Worm (Caenorhabditis elegans) whole organism, L2 larva: ENCODE measurements around the gene his-63.

Source experiments
- C34F6.9 ChIP-seq: fragments of 150-350 bp; optimal IDR thresholded peaks from 2 replicates; lab custom pipeline; 2014; ENCODE audit warnings: missing biosample characterization, missing genetic modification characterization
- F13H6.1 ChIP-seq: sonication (generic microtip); optimal IDR thresholded peaks from 2 replicates; lab custom pipeline; 2016; ENCODE audit warnings: missing genetic modification characterization, missing compliant biosample characterization
- R02D3.7 ChIP-seq: fragments of 150-350 bp; optimal IDR thresholded peaks from 2 replicates; lab custom pipeline; 2014; ENCODE audit warnings: missing biosample characterization, missing genetic modification characterization
- Y55F3AM.14 ChIP-seq: fragments of 200-800 bp; sonication (Bioruptor generic); optimal IDR thresholded peaks from 2 replicates; lab custom pipeline; 2018; ENCODE audit warnings: mild to moderate bottlenecking, missing genetic modification characterization, missing compliant biosample characterization
- aly-2 ChIP-seq: fragments of 150-350 bp; optimal IDR thresholded peaks from 2 replicates; lab custom pipeline; 2014; ENCODE audit warnings: missing biosample characterization, missing genetic modification characterization
- blmp-1 ChIP-seq: sonication (generic microtip); optimal IDR thresholded peaks from 2 replicates; lab custom pipeline; 2017; ENCODE audit warnings: missing genetic modification characterization, mild to moderate bottlenecking, missing compliant biosample characterization, antibody characterized with exemption, moderate library complexity; ENCODE audit not compliant: insufficient read depth
- ceh-82 ChIP-seq: fragments of 150-350 bp; optimal IDR thresholded peaks from 2 replicates; lab custom pipeline; 2014; ENCODE audit warnings: missing biosample characterization, missing genetic modification characterization
- crh-2 ChIP-seq: sonication (generic microtip); optimal IDR thresholded peaks from 2 replicates; lab custom pipeline; 2017; ENCODE audit warnings: missing biosample characterization, missing genetic modification characterization
- egl-27 ChIP-seq: sonication (generic microtip); optimal IDR thresholded peaks from 3 replicates; lab custom pipeline; 2017; ENCODE audit warnings: missing biosample characterization, missing genetic modification reagents, missing genetic modification characterization
- elt-1 ChIP-seq: fragments of 150-350 bp; optimal IDR thresholded peaks from 2 replicates; lab custom pipeline; 2014; ENCODE audit warnings: missing biosample characterization, missing genetic modification characterization
- elt-3 ChIP-seq: sonication (generic microtip); optimal IDR thresholded peaks from 2 replicates; lab custom pipeline; 2017; ENCODE audit warnings: missing biosample characterization, missing genetic modification characterization
- fos-1 ChIP-seq: fragments of 150-350 bp; optimal IDR thresholded peaks from 2 replicates; lab custom pipeline; 2014; ENCODE audit warnings: missing biosample characterization, missing genetic modification characterization
- gmeb-1 ChIP-seq: fragments of 150-350 bp; optimal IDR thresholded peaks from 2 replicates; lab custom pipeline; 2014; ENCODE audit warnings: missing biosample characterization, missing genetic modification characterization
- lin-11 ChIP-seq: fragments of 150-350 bp; sonication (generic microtip); optimal IDR thresholded peaks from 2 replicates; lab custom pipeline; 2014; ENCODE audit warnings: missing biosample characterization, missing genetic modification characterization, inconsistent platforms, mixed read lengths
- lin-13 ChIP-seq: fragments of 150-350 bp; optimal IDR thresholded peaks from 2 replicates; lab custom pipeline; 2014; ENCODE audit warnings: missing biosample characterization, missing genetic modification reagents, missing genetic modification characterization
- lin-39 ChIP-seq: fragments of 150-350 bp; optimal IDR thresholded peaks from 2 replicates; lab custom pipeline; 2014; ENCODE audit warnings: missing biosample characterization, missing genetic modification reagents, missing genetic modification characterization
- lsy-2 ChIP-seq, 2 experiments: fragments of 150-350 bp in 1 of 2; sonication (generic microtip) in 1 of 2; optimal IDR thresholded peaks; 2 replicates each; lab custom pipeline; 2014 to 2017; ENCODE audit warnings: missing biosample characterization in 2 of 2, missing genetic modification characterization in 2 of 2
- mab-5 ChIP-seq: fragments of 150-350 bp; optimal IDR thresholded peaks from 2 replicates; lab custom pipeline; 2014; ENCODE audit warnings: missing biosample characterization, missing genetic modification characterization
- mbf-1 ChIP-seq: sonication (generic microtip); optimal IDR thresholded peaks from 2 replicates; lab custom pipeline; 2017; ENCODE audit warnings: missing biosample characterization, missing genetic modification characterization
- mdl-1 ChIP-seq, 2 experiments: fragments of 150-350 bp in 1 of 2; sonication (generic microtip) in 1 of 2; optimal IDR thresholded peaks; 2 replicates each; lab custom pipeline; 2017; ENCODE audit warnings: missing biosample characterization in 2 of 2, missing genetic modification characterization in 2 of 2
- nhr-12 ChIP-seq: fragments of 150-350 bp; optimal IDR thresholded peaks from 2 replicates; lab custom pipeline; 2014; ENCODE audit warnings: missing biosample characterization, missing genetic modification characterization
- nhr-129 ChIP-seq: fragments of 150-350 bp; optimal IDR thresholded peaks from 2 replicates; lab custom pipeline; 2014; ENCODE audit warnings: missing biosample characterization, missing genetic modification characterization
- nhr-21 ChIP-seq: fragments of 150-350 bp; optimal IDR thresholded peaks from 2 replicates; lab custom pipeline; 2014; ENCODE audit warnings: missing biosample characterization, missing genetic modification characterization
- nhr-23 ChIP-seq: fragments of 150-350 bp; optimal IDR thresholded peaks from 2 replicates; lab custom pipeline; 2014; ENCODE audit warnings: missing biosample characterization, missing genetic modification reagents, missing genetic modification characterization
- nhr-237 ChIP-seq: fragments of 150-350 bp; optimal IDR thresholded peaks from 2 replicates; lab custom pipeline; 2014; ENCODE audit warnings: missing biosample characterization, missing genetic modification characterization
- nhr-25 ChIP-seq: fragments of 150-350 bp; sonication (generic microtip); optimal IDR thresholded peaks from 3 replicates; lab custom pipeline; 2014; ENCODE audit warnings: missing biosample characterization, missing genetic modification characterization
- nhr-77 ChIP-seq: fragments of 150-350 bp; optimal IDR thresholded peaks from 2 replicates; lab custom pipeline; 2014; ENCODE audit warnings: missing biosample characterization, missing genetic modification characterization
- sem-4 ChIP-seq: fragments of 150-350 bp; optimal IDR thresholded peaks from 2 replicates; lab custom pipeline; 2014; ENCODE audit warnings: missing biosample characterization, missing genetic modification reagents, missing genetic modification characterization
- skn-1 ChIP-seq: sonication (generic microtip); optimal IDR thresholded peaks from 2 replicates; lab custom pipeline; 2017; ENCODE audit warnings: missing biosample characterization, missing genetic modification characterization
- sma-3 ChIP-seq: sonication (generic microtip); optimal IDR thresholded peaks from 2 replicates; lab custom pipeline; 2016; ENCODE audit warnings: missing genetic modification reagents, missing genetic modification characterization, missing compliant biosample characterization
- sma-9 ChIP-seq, 2 experiments: fragments of 150-350 bp in 1 of 2; sonication (generic microtip) in 1 of 2; optimal IDR thresholded peaks; 2 replicates each; lab custom pipeline; 2014 to 2016; ENCODE audit warnings: missing genetic modification characterization in 2 of 2, mild to moderate bottlenecking in 1 of 2, missing biosample characterization in 1 of 2, missing compliant biosample characterization in 1 of 2, missing genetic modification reagents in 1 of 2, moderate library complexity in 1 of 2
- snpc-4 ChIP-seq: fragments of 150-350 bp; optimal IDR thresholded peaks from 2 replicates; lab custom pipeline; 2014; ENCODE audit warnings: missing biosample characterization, missing genetic modification characterization
- unc-39 ChIP-seq: fragments of 150-350 bp; optimal IDR thresholded peaks from 2 replicates; lab custom pipeline; 2014; ENCODE audit warnings: missing biosample characterization, missing genetic modification characterization
- unc-55 ChIP-seq: fragments of 150-350 bp; sonication (generic microtip); optimal IDR thresholded peaks from 3 replicates; lab custom pipeline; 2014; ENCODE audit warnings: missing biosample characterization, missing genetic modification reagents, missing genetic modification characterization
- unc-62 ChIP-seq: fragments of 150-350 bp; optimal IDR thresholded peaks from 2 replicates; lab custom pipeline; 2014; ENCODE audit warnings: missing biosample characterization, missing genetic modification reagents, missing genetic modification characterization
- zag-1 ChIP-seq: fragments of 150-350 bp; optimal IDR thresholded peaks from 2 replicates; lab custom pipeline; 2014; ENCODE audit warnings: missing biosample characterization, missing genetic modification characterization
- ztf-1 ChIP-seq: fragments of 200-800 bp; sonication (Bioruptor generic); conservative IDR thresholded peaks from 2 replicates; pipeline ENCODE4 v1.3.6; 2022; ENCODE audit warnings: missing genetic modification characterization, missing compliant biosample characterization
- ztf-11 ChIP-seq: sonication (generic microtip); optimal IDR thresholded peaks from 2 replicates; lab custom pipeline; 2017; ENCODE audit warnings: missing biosample characterization, missing genetic modification characterization
- ztf-4 ChIP-seq: fragments of 150-350 bp; optimal IDR thresholded peaks from 2 replicates; lab custom pipeline; 2014; ENCODE audit warnings: missing biosample characterization, missing genetic modification characterization

his-63 gene

DNA sequence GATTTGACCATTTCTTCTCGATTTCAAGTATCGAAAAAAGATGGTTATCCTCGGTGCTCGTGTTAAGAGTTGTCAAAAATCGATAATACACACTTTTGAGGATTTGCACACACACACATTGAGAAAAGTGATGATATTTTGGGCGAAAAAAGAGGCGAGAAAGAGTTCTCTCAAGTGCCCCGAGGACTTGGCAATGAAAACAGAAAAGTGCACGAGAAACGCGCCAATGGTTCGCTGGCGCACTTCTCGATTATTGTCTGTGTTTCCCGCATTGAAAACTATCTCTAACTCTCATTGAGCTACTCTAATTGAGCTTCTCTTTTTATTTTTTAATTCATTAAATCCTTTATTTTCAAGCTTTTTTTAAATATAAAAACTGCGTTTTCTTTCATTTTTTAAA lies 27.0 kb upstream of the his-63 start:
- no peak for TF ChIP-seq mbf-1
- peak; percentile 90 for TF ChIP-seq C34F6.9 (tag; lab: Kevin White, UChicago)
- TF ChIP-seq nhr-23 (tag; lab: Kevin White, UChicago), result no peak
- TF ChIP-seq ceh-82 (tag; lab: Kevin White, UChicago), result no peak
- peak; percentile 55 for TF ChIP-seq ztf-4 (tag; lab: Kevin White, UChicago)
- no peak for TF ChIP-seq skn-1
- TF ChIP-seq unc-55 (GFP tag; lab: Kevin White, UChicago), result peak; percentile 91
- peak; percentile 80 for TF ChIP-seq nhr-129 (tag; lab: Kevin White, UChicago)
- peak; percentile 63 for TF ChIP-seq lin-13
- TF ChIP-seq zag-1 (tag; lab: Kevin White, UChicago), result peak; percentile 54
- TF ChIP-seq snpc-4, result peak; percentile 10
- peak; percentile 73 to 84 for TF ChIP-seq lsy-2 (tag; optimal IDR thresholded peaks at IDR 0.05; lab: Kevin White, UChicago)
- no peak for TF ChIP-seq R02D3.7 (tag; lab: Kevin White, UChicago)
- TF ChIP-seq nhr-21 (tag; lab: Kevin White, UChicago), result no peak
- TF ChIP-seq crh-2, result peak; percentile 68
- no peak for TF ChIP-seq ztf-11 (tag; lab: Kevin White, UChicago)
- TF ChIP-seq unc-62 (GFP tag; lab: Kevin White, UChicago), result no peak
- TF ChIP-seq nhr-237, result no peak
- TF ChIP-seq nhr-77, result no peak
- peak; percentile 31 for TF ChIP-seq sma-3 (GFP tag; lab: Kevin White, UChicago)
- TF ChIP-seq nhr-12 (tag; lab: Kevin White, UChicago), result no peak
- TF ChIP-seq Y55F3AM.14 (GFP tag; lab: Kevin White, UChicago), result no peak
- TF ChIP-seq mab-5 (tag; lab: Kevin White, UChicago), result peak; percentile 49
- no peak for TF ChIP-seq unc-39 (tag; lab: Kevin White, UChicago)
- peak; percentile 53 for TF ChIP-seq sma-9 (GFP tag; optimal IDR thresholded peaks at IDR 0.05; lab: Kevin White, UChicago)
- TF ChIP-seq sma-9 (tag; optimal IDR thresholded peaks at IDR 0.05; lab: Kevin White, UChicago), result no peak
- peak; percentile 82 for TF ChIP-seq F13H6.1 (tag; lab: Kevin White, UChicago)
- TF ChIP-seq gmeb-1 (tag; lab: Kevin White, UChicago), result peak; percentile 73
- TF ChIP-seq blmp-1 (tag; lab: Kevin White, UChicago), result no peak
- peak; percentile 49 for TF ChIP-seq fos-1
- peak; percentile 48 for TF ChIP-seq sem-4 (tag; lab: Kevin White, UChicago)
- TF ChIP-seq elt-3 (tag; lab: Kevin White, UChicago), result no peak
- peak; percentile 20 for TF ChIP-seq lin-11 (tag; lab: Kevin White, UChicago)
- TF ChIP-seq aly-2 (tag; lab: Kevin White, UChicago), result no peak
- no peak for TF ChIP-seq elt-1 (tag; lab: Kevin White, UChicago)
- TF ChIP-seq lin-39 (tag; lab: Kevin White, UChicago), result no peak
- peak; percentile 44 for TF ChIP-seq egl-27 (tag; lab: Kevin White, UChicago)
- TF ChIP-seq ztf-1, result no peak

DNA sequence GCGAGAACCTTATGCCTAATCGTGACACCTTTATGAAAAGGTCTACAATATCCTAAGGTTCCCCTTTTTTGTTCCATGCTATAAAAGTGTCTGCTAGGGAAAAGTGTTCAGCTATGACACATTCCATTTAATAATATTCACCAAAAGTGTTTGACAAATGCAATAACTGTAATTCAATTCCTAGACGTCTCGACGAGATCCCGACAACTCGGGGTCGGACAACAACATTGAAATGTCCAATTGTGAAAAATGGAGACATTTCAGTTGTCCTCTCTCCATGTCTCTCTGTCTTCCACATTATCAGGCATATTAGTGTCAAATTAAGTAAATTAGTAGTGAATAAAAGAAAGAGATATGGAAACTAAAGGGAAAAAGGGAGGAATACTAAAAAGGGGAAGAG lies 24.8 kb upstream of the his-63 start:
- TF ChIP-seq sma-9 (GFP tag; optimal IDR thresholded peaks at IDR 0.05; lab: Kevin White, UChicago), result no peak
- no peak for TF ChIP-seq sma-9 (tag; optimal IDR thresholded peaks at IDR 0.05; lab: Kevin White, UChicago)
- TF ChIP-seq snpc-4, result no peak
- TF ChIP-seq sem-4 (tag; lab: Kevin White, UChicago), result no peak
- no peak for TF ChIP-seq R02D3.7 (tag; lab: Kevin White, UChicago)
- TF ChIP-seq fos-1, result no peak
- TF ChIP-seq nhr-129 (tag; lab: Kevin White, UChicago), result no peak
- no peak for TF ChIP-seq ceh-82 (tag; lab: Kevin White, UChicago)
- TF ChIP-seq ztf-11 (tag; lab: Kevin White, UChicago), result no peak
- TF ChIP-seq mdl-1 (tag; optimal IDR thresholded peaks at IDR 0.05; lab: Kevin White, UChicago), result no peak
- no peak for TF ChIP-seq unc-62 (GFP tag; lab: Kevin White, UChicago)

DNA sequence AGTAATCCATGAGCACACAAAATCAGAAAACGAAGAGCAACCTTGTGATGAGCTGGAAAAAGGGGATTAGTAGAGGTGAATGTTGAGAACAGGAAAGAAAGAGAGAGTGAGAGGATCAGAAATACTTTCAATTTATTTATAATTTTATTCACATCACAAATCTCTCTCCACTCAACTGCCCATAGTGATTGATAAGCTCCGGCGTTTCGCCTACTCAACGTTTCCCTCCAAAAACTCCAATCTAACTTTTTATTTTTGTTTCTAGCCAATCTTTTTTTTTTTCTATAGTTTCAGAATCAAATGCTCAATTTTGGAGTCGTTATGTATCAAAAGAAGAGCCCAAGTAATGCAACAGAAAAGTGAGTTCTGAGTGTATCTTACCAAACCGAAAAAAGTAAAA lies 18.8 kb upstream of the his-63 start, which contains the start of gene kin-4:
TSS of gene kin-4 (plus strand) at position 301 of the 400 bp plus-strand sequence.
- TF ChIP-seq nhr-25 (tag; lab: Kevin White, UChicago) (no peak), unc-62 (GFP tag; lab: Kevin White, UChicago) (no peak), unc-55 (GFP tag; lab: Kevin White, UChicago) (no peak), ceh-82 (tag; lab: Kevin White, UChicago) (no peak), sma-9 (GFP tag; optimal IDR thresholded peaks at IDR 0.05; lab: Kevin White, UChicago) (no peak), sma-9 (tag; optimal IDR thresholded peaks at IDR 0.05; lab: Kevin White, UChicago) (no peak), elt-3 (tag; lab: Kevin White, UChicago) (no peak)
